Worm (Caenorhabditis elegans): ENCODE results near the gene Y73C8B.2.

The Y73C8B.2 gene

ce11 chrV:3144494-3144893 lies 50.3 kb downstream of the Y73C8B.2 start, which contains the start of gene srab-10:
TSS of gene srab-10 (minus strand) at chrV:3144594.
- TF ChIP-seq unc-62 (GFP tag; optimal IDR thresholded peaks at IDR 0.05) = no peak
